Worm (Caenorhabditis elegans) whole organism, L3 larva: ENCODE results near the gene C39B5.5.

ENCODE experiments used
- ceh-28 ChIP-seq: fragments of 150-350 bp; optimal IDR thresholded peaks from 2 replicates; lab custom pipeline; 2014; ENCODE audit warnings: missing biosample characterization, missing genetic modification reagents, missing genetic modification characterization
- elt-3 ChIP-seq, 3 experiments: fragments of 150-350 bp in 1 of 3; sonication (generic microtip) in 2 of 3; optimal IDR thresholded peaks; 2 replicates in 2 of 3; 4 replicates in 1 of 3; lab custom pipeline; 2014 to 2017; ENCODE audit warnings: missing biosample characterization in 3 of 3, missing genetic modification characterization in 3 of 3
- nhr-237 ChIP-seq: fragments of 150-350 bp; optimal IDR thresholded peaks from 2 replicates; lab custom pipeline; 2014; ENCODE audit warnings: missing biosample characterization, missing genetic modification characterization
- nhr-28 ChIP-seq: fragments of 150-350 bp; optimal IDR thresholded peaks from 2 replicates; lab custom pipeline; 2014; ENCODE audit warnings: missing biosample characterization, missing genetic modification characterization
- nhr-43 ChIP-seq: sonication (generic microtip); optimal IDR thresholded peaks from 2 replicates; lab custom pipeline; 2016; ENCODE audit warnings: mild to moderate bottlenecking, missing genetic modification characterization, missing compliant biosample characterization; ENCODE audit not compliant: poor library complexity, severe bottlenecking
- snpc-4 ChIP-seq: fragments of 150-350 bp; optimal IDR thresholded peaks from 2 replicates; lab custom pipeline; 2014; ENCODE audit warnings: missing biosample characterization, missing genetic modification characterization
- ztf-11 ChIP-seq: fragments of 150-350 bp; optimal IDR thresholded peaks from 2 replicates; lab custom pipeline; 2014; ENCODE audit warnings: missing biosample characterization, missing genetic modification characterization
- ztf-4 ChIP-seq: fragments of 150-350 bp; optimal IDR thresholded peaks from 2 replicates; lab custom pipeline; 2014; ENCODE audit warnings: missing biosample characterization, missing genetic modification characterization

DNA sequence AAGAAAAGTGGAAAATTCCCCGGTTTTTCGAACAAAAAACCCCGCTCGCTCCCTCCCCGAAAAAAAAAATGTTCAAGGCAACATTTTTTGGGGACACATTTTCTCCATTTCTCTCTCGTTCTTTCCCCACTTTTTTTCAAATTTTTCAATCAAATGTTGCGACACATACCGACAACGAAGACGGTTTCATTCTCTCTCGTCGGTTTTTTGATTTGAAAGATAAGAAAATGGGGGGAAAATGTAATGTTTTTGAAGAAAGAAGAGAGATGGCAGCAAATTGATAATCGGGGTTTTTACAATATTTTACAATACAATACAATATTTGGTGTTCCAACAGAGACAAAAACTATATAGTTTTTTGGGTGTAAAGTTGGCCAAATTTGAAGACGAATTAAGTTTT lies 38.5 kb upstream of the C39B5.5 start:
- TF ChIP-seq nhr-43 (tag; lab: Kevin White, UChicago) = no peak
- no peak for TF ChIP-seq ztf-11 (tag; lab: Kevin White, UChicago)
- no peak for TF ChIP-seq ztf-4 (tag; lab: Kevin White, UChicago)
- peak in 1 of 3 experiments; percentile 11 for TF ChIP-seq elt-3 (tag; optimal IDR thresholded peaks at IDR 0.05; lab: Kevin White, UChicago)
- no peak for TF ChIP-seq ceh-28 (tag; lab: Kevin White, UChicago)
- no peak for TF ChIP-seq nhr-28
- peak; percentile 44 for TF ChIP-seq snpc-4 (tag; lab: Kevin White, UChicago)
- TF ChIP-seq nhr-237 (tag; lab: Kevin White, UChicago) = no peak
